Worm (Caenorhabditis elegans): Measurements from ENCODE around the gene C16H3.3.

The C16H3.3 gene

DNA sequence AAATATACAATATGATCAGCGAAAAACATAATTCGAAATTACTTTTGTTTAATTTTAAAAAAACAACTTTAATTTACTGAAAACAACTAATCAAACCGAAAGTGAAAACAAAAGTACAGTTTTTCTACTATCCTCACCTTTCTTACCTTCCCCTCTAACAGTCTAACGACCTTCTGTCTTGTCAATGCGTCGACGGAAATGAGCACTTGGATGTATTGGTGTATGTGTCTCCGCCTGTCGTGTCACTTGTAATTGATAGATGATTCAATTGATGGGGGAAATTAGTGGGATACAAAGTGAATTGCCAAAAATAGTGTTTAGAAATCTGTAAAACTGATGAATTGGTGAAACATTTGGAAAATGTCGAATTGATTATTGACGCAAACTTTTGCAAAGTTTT is 46.4 kb downstream of the C16H3.3 start, which contains the start of gene F31A3.5:
TSS of gene F31A3.5 (minus strand) at position 200 of the 400 bp plus-strand sequence.
- no peak for TF ChIP-seq mls-2 (tag; optimal IDR thresholded peaks at IDR 0.05)
- TF ChIP-seq ceh-83 (GFP tag; optimal IDR thresholded peaks at IDR 0.05): no peak
- TF ChIP-seq M03D4.4 (tag; optimal IDR thresholded peaks at IDR 0.05): no peak
- no peak for TF ChIP-seq ztf-11 (tag; optimal IDR thresholded peaks at IDR 0.05)
- TF ChIP-seq unc-62 (GFP tag; optimal IDR thresholded peaks at IDR 0.05): peak; percentile 67
- no peak for TF ChIP-seq elt-3 (tag; optimal IDR thresholded peaks at IDR 0.05)
- TF ChIP-seq nhr-2 (tag; optimal IDR thresholded peaks at IDR 0.05): peak; percentile 39
- peak; percentile 17 for TF ChIP-seq ces-1 (GFP tag; optimal IDR thresholded peaks at IDR 0.05)
- no peak for TF ChIP-seq nhr-237 (tag; optimal IDR thresholded peaks at IDR 0.05)
- TF ChIP-seq snpc-4 (tag; optimal IDR thresholded peaks at IDR 0.05): no peak

- TF ChIP-seq sptf-1 (tag; optimal IDR thresholded peaks at IDR 0.05): peak; percentile 29
- TF ChIP-seq nhr-2 (tag; optimal IDR thresholded peaks at IDR 0.05): peak; percentile 37
- peak; percentile 32 for TF ChIP-seq mls-2 (tag; optimal IDR thresholded peaks at IDR 0.05)
- no peak for TF ChIP-seq hlh-1 (tag; optimal IDR thresholded peaks at IDR 0.05)
- peak; percentile 22 for TF ChIP-seq pha-4 (tag; optimal IDR thresholded peaks at IDR 0.05)
- TF ChIP-seq ceh-39 (tag; optimal IDR thresholded peaks at IDR 0.05): peak; percentile 15
- TF ChIP-seq ham-2 (GFP tag; optimal IDR thresholded peaks at IDR 0.05): peak; percentile 52
- no peak for TF ChIP-seq nhr-28 (tag; optimal IDR thresholded peaks at IDR 0.05)
Measured at ce11 chrX:17562195-17562594, 47.7 kb downstream of the C16H3.3 start.

ce11 chrX:17553772-17554171 is 56.1 kb downstream of the C16H3.3 start:
- TF ChIP-seq sem-2 (GFP tag; optimal IDR thresholded peaks at IDR 0.05): no peak
- TF ChIP-seq snpc-4 (tag; optimal IDR thresholded peaks at IDR 0.05): no peak
- TF ChIP-seq mls-2 (tag; optimal IDR thresholded peaks at IDR 0.05): no peak
- no peak for TF ChIP-seq elt-3 (tag; optimal IDR thresholded peaks at IDR 0.05)
- no peak for TF ChIP-seq ceh-83 (GFP tag; optimal IDR thresholded peaks at IDR 0.05)
- TF ChIP-seq lsy-2 (tag; optimal IDR thresholded peaks at IDR 0.05): no peak
- no peak for TF ChIP-seq zip-8 (tag; optimal IDR thresholded peaks at IDR 0.05)
- no peak for TF ChIP-seq nhr-28 (tag; optimal IDR thresholded peaks at IDR 0.05)
- TF ChIP-seq hlh-1 (tag; optimal IDR thresholded peaks at IDR 0.05): no peak
- TF ChIP-seq unc-62 (GFP tag; optimal IDR thresholded peaks at IDR 0.05): no peak
- no peak for TF ChIP-seq bed-3 (GFP tag; optimal IDR thresholded peaks at IDR 0.05)
- no peak for TF ChIP-seq M03D4.4 (tag; optimal IDR thresholded peaks at IDR 0.05)
- TF ChIP-seq ces-1 (GFP tag; optimal IDR thresholded peaks at IDR 0.05): no peak
- TF ChIP-seq lin-32 (GFP tag; optimal IDR thresholded peaks at IDR 0.05): no peak
- TF ChIP-seq drap-1 (GFP tag; optimal IDR thresholded peaks at IDR 0.05): no peak
- no peak for TF ChIP-seq nhr-2 (tag; optimal IDR thresholded peaks at IDR 0.05)
- TF ChIP-seq nhr-237 (tag; optimal IDR thresholded peaks at IDR 0.05): no peak
- no peak for TF ChIP-seq ceh-43 (GFP tag; optimal IDR thresholded peaks at IDR 0.05)

Measured in whole organism, mixed stage, embryonic.